Worm (Caenorhabditis elegans): Measurements from ENCODE around the gene ilcr-2.

Gene ilcr-2

DNA sequence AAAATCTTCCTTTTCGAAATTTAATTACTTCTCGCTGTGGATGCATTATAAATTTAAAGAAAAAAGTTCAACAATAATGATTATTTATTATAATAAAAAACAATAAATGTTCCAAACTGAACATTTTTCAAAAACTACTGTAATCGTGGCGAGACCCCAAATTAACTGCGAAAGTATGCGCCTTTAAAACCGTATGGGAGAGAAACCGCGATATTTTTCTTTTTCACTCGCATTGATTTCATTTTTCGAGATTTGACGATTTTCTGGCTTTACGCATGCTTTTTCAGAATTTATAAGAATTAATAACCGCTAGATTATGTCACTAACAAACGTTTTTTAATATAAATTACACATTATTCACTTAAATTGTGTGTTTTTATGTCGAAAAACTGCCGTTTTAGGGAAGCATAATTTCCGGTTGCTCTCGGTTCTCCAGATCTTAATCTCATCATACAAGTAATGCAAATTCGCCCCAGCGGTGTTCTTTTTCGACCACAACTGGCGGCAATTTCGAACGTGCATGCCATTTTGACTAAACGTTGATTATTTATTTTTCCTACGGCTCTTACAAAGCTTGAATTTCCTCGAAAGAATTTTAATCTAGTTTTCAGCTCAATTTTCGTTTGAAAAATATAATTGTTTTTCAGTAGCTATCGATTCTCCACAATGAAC, 26.1 kb downstream of the ilcr-2 start, which contains the start of gene F12A10.8:
F12A10.8 (minus strand) TSS at position 79 of the 672 bp plus-strand sequence.
- TF ChIP-seq nhr-129 (tag; optimal IDR thresholded peaks at IDR 0.05) (peak; percentile 35), C34F6.9 (tag; optimal IDR thresholded peaks at IDR 0.05) (peak; percentile 33), gmeb-1 (tag; optimal IDR thresholded peaks at IDR 0.05) (peak; percentile 70), snpc-4 (tag; optimal IDR thresholded peaks at IDR 0.05) (no peak), lsy-2 (tag; optimal IDR thresholded peaks at IDR 0.05) (peak in 1 of 2 experiments; percentile 49)

DNA sequence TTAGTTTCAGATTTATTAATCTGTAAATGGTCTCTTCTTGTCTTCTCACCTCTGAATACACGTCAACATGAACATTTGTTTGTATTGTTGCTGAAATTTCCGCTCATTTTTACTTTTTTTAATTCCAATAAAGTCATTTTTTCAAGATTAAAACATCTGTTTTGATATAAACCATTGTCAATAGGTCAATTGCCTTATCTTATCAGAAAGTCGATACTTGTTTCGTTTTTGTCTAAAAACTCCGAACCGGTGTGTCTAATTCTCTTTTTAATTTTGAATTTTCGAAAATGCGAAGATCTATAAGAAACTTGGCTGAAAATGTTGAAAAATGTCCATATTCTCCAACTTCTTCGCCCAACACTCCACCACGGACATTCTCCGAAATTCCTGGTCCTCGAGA, 28.7 kb downstream of the ilcr-2 start, which contains the start of gene cyp-44A1:
cyp-44A1 (plus strand) TSS at position 285 of the 400 bp plus-strand sequence.
- no peak for TF ChIP-seq snpc-4 (tag; optimal IDR thresholded peaks at IDR 0.05)
- TF ChIP-seq sma-3 (GFP tag; optimal IDR thresholded peaks at IDR 0.05): no peak
- no peak for TF ChIP-seq nhr-21 (tag; optimal IDR thresholded peaks at IDR 0.05)
- TF ChIP-seq fos-1 (tag; optimal IDR thresholded peaks at IDR 0.05): peak; percentile 2
- TF ChIP-seq R02D3.7 (tag; optimal IDR thresholded peaks at IDR 0.05): no peak

DNA sequence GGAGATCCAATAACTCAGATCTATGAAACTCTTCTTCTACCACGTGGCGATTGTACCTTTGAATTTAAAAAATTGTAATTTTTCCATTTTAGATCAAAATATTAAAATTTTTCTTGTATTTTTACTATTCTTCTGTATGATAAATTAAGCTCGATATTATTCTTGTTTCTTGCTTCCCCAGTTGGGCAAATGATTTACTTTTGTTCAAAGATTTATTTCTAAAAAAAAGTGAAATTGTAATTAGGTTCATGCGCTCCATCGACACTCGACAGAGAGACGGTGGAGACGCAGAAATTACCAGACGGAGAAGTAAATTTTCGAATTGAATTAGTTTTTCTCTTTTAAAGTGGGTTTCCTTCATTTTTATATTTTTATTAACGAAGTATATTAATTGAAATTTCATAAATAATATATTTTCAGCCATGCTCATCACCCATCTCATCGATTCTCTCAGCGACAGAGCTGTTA, 30.8 kb downstream of the ilcr-2 start, which contains the start of gene npp-24:
npp-24 (plus strand) TSS at position 51 of the 468 bp plus-strand sequence.
- TF ChIP-seq lsy-2 (tag; optimal IDR thresholded peaks at IDR 0.05) (peak in 1 of 2 experiments; percentile 38), C34F6.9 (tag; optimal IDR thresholded peaks at IDR 0.05) (peak; percentile 10), snpc-4 (tag; optimal IDR thresholded peaks at IDR 0.05) (no peak), nhr-23 (tag; optimal IDR thresholded peaks at IDR 0.05) (no peak), dmd-4 (tag; optimal IDR thresholded peaks at IDR 0.05) (no peak), unc-55 (GFP tag; optimal IDR thresholded peaks at IDR 0.05) (peak; percentile 13), blmp-1 (tag; optimal IDR thresholded peaks at IDR 0.05; ENCODE audit: insufficient read depth) (peak; percentile 49)

- no peak for TF ChIP-seq ceh-16 (tag; optimal IDR thresholded peaks at IDR 0.05)
- TF ChIP-seq unc-55 (GFP tag; optimal IDR thresholded peaks at IDR 0.05): peak; percentile 44
- TF ChIP-seq blmp-1 (tag; optimal IDR thresholded peaks at IDR 0.05; ENCODE audit: insufficient read depth): peak; percentile 13
- no peak for TF ChIP-seq lin-39 (tag; optimal IDR thresholded peaks at IDR 0.05)
- no peak for TF ChIP-seq skn-1 (tag; optimal IDR thresholded peaks at IDR 0.05)
- no peak for TF ChIP-seq ztf-11 (tag; optimal IDR thresholded peaks at IDR 0.05)
- peak; percentile 83 for TF ChIP-seq C34F6.9 (tag; optimal IDR thresholded peaks at IDR 0.05)
- no peak for TF ChIP-seq nhr-21 (tag; optimal IDR thresholded peaks at IDR 0.05)
- no peak for TF ChIP-seq aly-2 (tag; optimal IDR thresholded peaks at IDR 0.05)
- peak; percentile 44 for TF ChIP-seq nhr-129 (tag; optimal IDR thresholded peaks at IDR 0.05)
- no peak for TF ChIP-seq ZK546.5 (tag; optimal IDR thresholded peaks at IDR 0.05)
- TF ChIP-seq lsy-2 (tag; optimal IDR thresholded peaks at IDR 0.05): peak in 1 of 2 experiments; percentile 56
- TF ChIP-seq nhr-25 (tag; optimal IDR thresholded peaks at IDR 0.05): no peak
- TF ChIP-seq ztf-4 (tag; optimal IDR thresholded peaks at IDR 0.05): no peak
- TF ChIP-seq unc-62 (GFP tag; optimal IDR thresholded peaks at IDR 0.05): no peak
- no peak for TF ChIP-seq sma-9 (GFP tag; optimal IDR thresholded peaks at IDR 0.05)
- TF ChIP-seq sma-9 (tag; optimal IDR thresholded peaks at IDR 0.05): no peak
- TF ChIP-seq F13H6.1 (tag; optimal IDR thresholded peaks at IDR 0.05): no peak
- no peak for TF ChIP-seq nhr-237 (tag; optimal IDR thresholded peaks at IDR 0.05)
- no peak for TF ChIP-seq elt-1 (tag; optimal IDR thresholded peaks at IDR 0.05)
- TF ChIP-seq ztf-1 (GFP tag; conservative IDR thresholded peaks at IDR 0.05): no peak
- no peak for TF ChIP-seq alr-1 (tag; optimal IDR thresholded peaks at IDR 0.05)
These were observed 36.6 kb downstream of the ilcr-2 start for ce11 chrII:5511417-5512353.

DNA sequence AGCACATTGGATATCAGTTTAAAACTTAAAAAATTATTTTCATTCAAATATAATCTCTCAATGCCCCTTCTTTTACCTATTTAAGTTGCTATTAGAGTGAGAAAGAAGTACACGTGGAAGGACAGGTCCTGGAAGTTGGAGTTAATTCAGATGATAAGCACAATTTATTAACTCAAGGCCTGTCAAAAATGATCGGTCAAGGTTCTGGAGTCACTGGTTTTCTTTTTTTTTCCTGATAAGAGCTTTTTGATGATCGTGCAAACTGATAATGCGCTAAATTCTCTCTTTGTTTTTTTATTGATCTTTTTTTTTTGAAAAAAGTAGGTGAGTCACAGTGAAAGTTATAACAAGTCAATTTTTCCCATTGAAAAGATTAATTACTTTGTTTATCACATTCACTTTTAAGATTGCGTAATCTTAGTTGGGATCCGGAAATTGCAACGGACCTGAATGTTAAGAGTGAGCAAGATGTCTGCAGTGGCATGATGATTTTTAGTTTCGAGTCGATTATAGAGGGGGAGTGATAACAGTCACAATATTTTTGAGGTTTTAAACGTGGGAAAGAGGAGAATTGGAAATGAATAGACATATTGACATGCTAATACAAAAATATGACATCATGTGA, 37.5 kb downstream of the ilcr-2 start:
- TF ChIP-seq gmeb-1 (tag; optimal IDR thresholded peaks at IDR 0.05) (peak; percentile 44), sma-9 (GFP tag; optimal IDR thresholded peaks at IDR 0.05) (peak; percentile 36), sma-9 (tag; optimal IDR thresholded peaks at IDR 0.05) (no peak), egl-27 (tag; optimal IDR thresholded peaks at IDR 0.05) (no peak), Y55F3AM.14 (GFP tag; optimal IDR thresholded peaks at IDR 0.05) (no peak), fos-1 (tag; optimal IDR thresholded peaks at IDR 0.05) (peak; percentile 91)
